Fruit fly (Drosophila melanogaster) Kc167 (cell line): ENCODE data around the gene CG32087.

Source experiments
- h ChIP-seq: fragments of >200 bp; optimal IDR thresholded peaks from 3 replicates; lab custom pipeline; 2018; ENCODE audit warnings: missing external identifiers
- ttk ChIP-seq: sonication (Bioruptor generic); optimal IDR thresholded peaks from 2 replicates; lab custom pipeline; 2017; ENCODE audit warnings: missing external identifiers

DNA sequence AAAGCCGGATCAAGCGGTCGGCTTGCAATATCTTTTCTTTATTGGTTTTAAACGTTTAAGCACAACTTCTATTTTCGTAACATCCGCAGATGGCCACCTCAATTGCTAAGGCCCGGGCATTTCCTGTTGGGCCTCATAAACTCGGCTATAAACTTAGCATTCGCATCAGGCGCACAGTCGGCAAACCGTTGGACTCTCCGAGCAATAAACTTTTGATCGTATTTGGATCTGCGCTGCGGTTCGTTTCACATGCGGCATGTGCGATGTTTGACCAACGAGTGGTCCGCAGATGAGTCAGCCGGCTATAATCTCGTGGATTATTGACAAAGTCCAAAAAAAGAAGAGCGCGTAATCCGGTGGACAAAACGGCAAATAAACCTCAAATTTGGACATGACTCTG lies 20.2 kb upstream of the CG32087 start:
- TF ChIP-seq h (lab: Kevin White, UChicago) (no peak), ttk (no peak)
